Fruit fly (Drosophila melanogaster): ENCODE data around the gene CG43338.

CG43338 gene

DNA sequence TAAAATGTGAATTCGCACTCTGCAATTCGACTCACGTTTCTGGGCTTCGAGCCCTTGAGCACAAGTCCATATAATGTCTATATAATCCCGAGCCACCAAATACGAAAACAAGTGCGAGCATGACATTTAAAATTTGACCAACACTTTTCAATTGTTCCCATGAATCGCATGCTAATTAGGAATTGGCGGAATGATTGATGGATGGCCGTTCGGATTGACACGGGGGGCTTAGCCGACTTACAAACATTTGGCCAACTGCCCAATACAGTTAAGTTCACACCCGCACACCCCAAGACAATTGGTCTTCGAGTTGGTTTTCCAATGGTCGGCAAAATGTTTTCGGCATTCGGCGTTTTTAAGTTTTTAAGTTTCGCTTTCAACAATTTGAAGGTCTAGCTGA lies 30.0 kb downstream of the CG43338 start:
- no peak for TF ChIP-seq GATAd (GFP tag; optimal IDR thresholded peaks at IDR 0.05)
- TF ChIP-seq tai (GFP tag; optimal IDR thresholded peaks at IDR 0.05): no peak
- TF ChIP-seq rgr (GFP tag; optimal IDR thresholded peaks at IDR 0.05): no peak
- no peak for TF ChIP-seq sv (GFP tag; optimal IDR thresholded peaks at IDR 0.05)
- TF ChIP-seq Hr78 (GFP tag; optimal IDR thresholded peaks at IDR 0.05): no peak
- no peak for TF ChIP-seq woc (GFP tag; optimal IDR thresholded peaks at IDR 0.05)
- no peak for TF ChIP-seq dsf (GFP tag; optimal IDR thresholded peaks at IDR 0.05; ENCODE audit: borderline replicate concordance)
- no peak for TF ChIP-seq Sp1 (GFP tag; optimal IDR thresholded peaks at IDR 0.05)
- no peak for TF ChIP-seq Vsx2 (GFP tag; optimal IDR thresholded peaks at IDR 0.05; ENCODE audit: partially characterized antibody)
- TF ChIP-seq h (GFP tag; optimal IDR thresholded peaks at IDR 0.05): no peak

dm6 chr2L:18638945-18639344 lies 32.1 kb downstream of the CG43338 start:
- no peak for TF ChIP-seq usp (GFP tag; optimal IDR thresholded peaks at IDR 0.05)
- no peak for TF ChIP-seq rgr (GFP tag; optimal IDR thresholded peaks at IDR 0.05)
- TF ChIP-seq N (GFP tag; optimal IDR thresholded peaks at IDR 0.05): no peak
- no peak for TF ChIP-seq psq (GFP tag; optimal IDR thresholded peaks at IDR 0.05)
- no peak for TF ChIP-seq Mio (GFP tag; optimal IDR thresholded peaks at IDR 0.05)
- no peak for TF ChIP-seq woc (GFP tag; optimal IDR thresholded peaks at IDR 0.05)
- no peak for TF ChIP-seq GATAd (GFP tag; optimal IDR thresholded peaks at IDR 0.05)
- TF ChIP-seq pan (optimal IDR thresholded peaks at IDR 0.05): no peak
- TF ChIP-seq OdsH (GFP tag; optimal IDR thresholded peaks at IDR 0.05): no peak
- no peak for TF ChIP-seq Jra (GFP tag; optimal IDR thresholded peaks at IDR 0.05)
- TF ChIP-seq br (GFP tag; optimal IDR thresholded peaks at IDR 0.05): no peak
- TF ChIP-seq lola (GFP tag; optimal IDR thresholded peaks at IDR 0.05): no peak
- TF ChIP-seq CG9705 (GFP tag; optimal IDR thresholded peaks at IDR 0.05): no peak
- no peak for TF ChIP-seq Dfd (GFP tag; optimal IDR thresholded peaks at IDR 0.05)
- no peak for TF ChIP-seq HLH106 (tag; optimal IDR thresholded peaks at IDR 0.05)
- no peak for TF ChIP-seq CrebA (GFP tag; optimal IDR thresholded peaks at IDR 0.05; ENCODE audit: borderline replicate concordance)
- TF ChIP-seq sv (GFP tag; optimal IDR thresholded peaks at IDR 0.05): no peak
- TF ChIP-seq fru (GFP tag; optimal IDR thresholded peaks at IDR 0.05): no peak
- no peak for TF ChIP-seq sage (GFP tag; optimal IDR thresholded peaks at IDR 0.05)
- no peak for TF ChIP-seq jim (GFP tag; optimal IDR thresholded peaks at IDR 0.05)

DNA sequence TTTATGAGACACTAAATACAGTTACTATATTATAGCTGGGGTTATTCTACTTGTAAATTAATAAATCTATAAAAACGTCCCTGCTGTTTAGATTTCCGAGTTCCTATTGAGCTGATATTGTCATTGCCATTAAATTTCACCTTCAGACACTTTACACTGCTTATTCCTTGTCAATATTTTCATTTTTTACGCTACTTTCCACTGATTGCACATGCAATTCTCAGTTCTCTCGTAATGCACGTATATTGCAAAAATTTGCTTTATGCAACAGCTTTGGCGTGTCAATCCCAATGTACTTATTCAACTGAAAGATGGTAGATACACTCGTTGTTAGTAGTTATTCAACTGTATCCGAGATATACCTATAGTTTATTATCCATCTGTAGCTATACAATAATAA lies 38.7 kb downstream of the CG43338 start:
- TF ChIP-seq woc (GFP tag; optimal IDR thresholded peaks at IDR 0.05) (no peak), lola (GFP tag; optimal IDR thresholded peaks at IDR 0.05) (no peak)

dm6 chr2L:18630611-18631221 lies 40.3 kb downstream of the CG43338 start:
- TF ChIP-seq Rel (GFP tag; optimal IDR thresholded peaks at IDR 0.05) (no peak), Rel (tag; optimal IDR thresholded peaks at IDR 0.05) (peak; percentile 36), Dif (GFP tag; optimal IDR thresholded peaks at IDR 0.05; ENCODE audit: partially characterized antibody) (no peak)

DNA sequence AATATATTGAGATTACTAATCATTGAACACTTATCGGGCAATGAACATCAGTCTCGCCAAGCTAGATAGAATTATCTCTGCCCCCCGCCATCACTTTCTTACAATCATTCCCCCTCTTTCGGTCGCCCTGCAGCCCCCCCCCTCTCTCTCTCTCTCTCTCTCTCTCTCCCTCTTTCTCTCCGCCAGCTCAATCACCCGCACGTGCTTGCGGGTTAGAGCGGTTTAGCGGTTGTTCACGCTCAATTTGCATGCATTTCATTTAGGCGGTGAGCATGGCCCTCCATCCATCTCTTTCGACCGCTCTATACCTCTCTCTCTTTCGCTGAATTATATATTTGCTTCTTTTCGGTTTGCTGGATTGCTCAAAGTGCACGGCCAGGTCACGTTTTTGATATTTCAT lies 41.9 kb downstream of the CG43338 start:
- TF ChIP-seq Dfd (GFP tag; optimal IDR thresholded peaks at IDR 0.05) (no peak), sage (GFP tag; optimal IDR thresholded peaks at IDR 0.05) (no peak), Rel (GFP tag; optimal IDR thresholded peaks at IDR 0.05) (no peak), Rel (tag; optimal IDR thresholded peaks at IDR 0.05) (peak; percentile 36), Abd-B (GFP tag; optimal IDR thresholded peaks at IDR 0.05) (no peak)

- TF ChIP-seq CG9705 (GFP tag; optimal IDR thresholded peaks at IDR 0.05) (no peak), woc (GFP tag; optimal IDR thresholded peaks at IDR 0.05) (peak; percentile 42), h (GFP tag; optimal IDR thresholded peaks at IDR 0.05) (peak; percentile 64), br (GFP tag; optimal IDR thresholded peaks at IDR 0.05) (peak; percentile 64), Myc (optimal IDR thresholded peaks at IDR 0.05) (no peak), N (GFP tag; optimal IDR thresholded peaks at IDR 0.05) (no peak), Hr83 (GFP tag; optimal IDR thresholded peaks at IDR 0.05; ENCODE audit: poor library complexity, severe bottlenecking) (no peak), Dif (GFP tag; optimal IDR thresholded peaks at IDR 0.05; ENCODE audit: partially characterized antibody) (no peak), OdsH (GFP tag; optimal IDR thresholded peaks at IDR 0.05) (peak; percentile 56), sv (GFP tag; optimal IDR thresholded peaks at IDR 0.05) (no peak), jim (GFP tag; optimal IDR thresholded peaks at IDR 0.05) (no peak), brk (GFP tag; optimal IDR thresholded peaks at IDR 0.05) (no peak), Jra (GFP tag; optimal IDR thresholded peaks at IDR 0.05) (no peak), dl (GFP tag; optimal IDR thresholded peaks at IDR 0.05; ENCODE audit: insufficient read depth in 1 of 2, partially characterized antibody in 2 of 2) (no peak), ey (GFP tag; optimal IDR thresholded peaks at IDR 0.05) (peak; percentile 70), GATAd (GFP tag; optimal IDR thresholded peaks at IDR 0.05) (no peak), fru (GFP tag; optimal IDR thresholded peaks at IDR 0.05) (peak; percentile 81), tai (GFP tag; optimal IDR thresholded peaks at IDR 0.05) (no peak), CrebA (GFP tag; optimal IDR thresholded peaks at IDR 0.05; ENCODE audit: borderline replicate concordance) (no peak), Rel (GFP tag; optimal IDR thresholded peaks at IDR 0.05) (no peak), Rel (tag; optimal IDR thresholded peaks at IDR 0.05) (no peak), Hnf4 (GFP tag; optimal IDR thresholded peaks at IDR 0.05) (peak; percentile 41), foxo (GFP tag; optimal IDR thresholded peaks at IDR 0.05) (peak in 1 of 2 experiments; percentile 78), CG32264 (GFP tag; optimal IDR thresholded peaks at IDR 0.05) (no peak), dmrt93B (GFP tag; optimal IDR thresholded peaks at IDR 0.05) (peak; percentile 39)
Measured at dm6 chr2L:18628104-18628503, 42.9 kb downstream of the CG43338 start.

Measured in whole organism, wandering third instar larva.